Fruit fly (Drosophila melanogaster) whole organism, larva: ENCODE results near the gene Hmt4-20.

Source experiments
- noc ChIP-seq: fragments of 200-800 bp; sonication (Bioruptor generic); optimal IDR thresholded peaks from 3 replicates; lab custom pipeline; 2019; ENCODE audit warnings: missing biosample characterization, mild to moderate bottlenecking, missing genetic modification characterization, moderate library complexity

The Hmt4-20 gene

DNA sequence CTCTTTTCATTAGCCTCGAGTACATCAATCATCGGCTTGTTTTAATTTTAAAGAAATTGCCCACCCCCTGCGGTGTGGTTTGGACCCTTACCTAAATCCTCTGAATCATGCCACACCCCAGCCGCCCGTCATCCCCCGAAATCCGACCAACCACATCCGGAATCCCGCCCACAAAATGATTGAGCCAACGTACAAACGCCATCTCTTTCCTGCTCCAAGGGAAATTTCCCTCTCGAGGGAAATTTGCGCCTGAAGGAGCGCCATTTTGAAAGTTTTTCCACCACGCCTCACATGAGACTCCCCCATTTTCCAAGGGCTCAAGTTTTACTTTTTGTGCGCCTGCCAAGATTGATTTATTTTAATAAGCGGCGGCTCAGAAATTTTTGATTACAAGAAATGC, 45.8 kb downstream of the Hmt4-20 start:
- TF ChIP-seq noc = no peak

DNA sequence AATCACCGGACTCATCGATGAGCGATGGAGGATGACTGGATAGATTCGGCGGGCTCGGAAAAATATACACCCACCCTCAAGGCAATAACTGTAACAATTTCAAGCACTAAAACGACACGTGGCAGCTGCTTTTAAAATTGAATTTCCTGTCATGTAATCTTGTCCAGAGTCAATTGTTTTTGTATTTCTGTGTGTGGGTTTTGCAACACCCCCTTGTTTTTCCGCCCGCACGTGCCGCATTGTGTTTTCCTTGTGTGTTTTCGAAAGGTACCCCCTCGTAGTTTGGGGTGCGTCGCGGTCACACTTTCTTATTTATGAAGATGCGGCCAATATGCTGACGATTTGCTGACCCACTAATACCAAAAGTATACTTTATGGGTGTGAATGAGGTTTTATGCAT, 53.8 kb downstream of the Hmt4-20 start:
- no peak for TF ChIP-seq noc

DNA sequence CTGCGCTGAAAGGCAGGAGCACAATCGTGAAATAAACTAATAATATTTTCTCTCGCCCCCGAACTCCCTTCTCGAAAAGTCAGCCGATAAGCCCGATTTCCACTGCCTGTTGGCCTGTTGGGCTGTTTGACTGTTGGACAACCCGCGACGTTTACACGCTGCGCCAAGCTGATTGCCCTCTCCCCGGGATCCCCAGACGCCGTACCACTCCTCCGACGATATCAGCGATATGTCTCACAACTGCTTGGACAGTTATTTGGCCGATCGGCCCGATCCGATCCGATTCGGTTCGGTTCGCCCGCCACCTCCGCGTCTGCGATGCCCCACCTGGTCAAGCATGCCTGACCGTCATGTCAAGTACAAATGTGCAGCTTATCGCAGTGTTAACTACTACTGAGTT, 56.1 kb downstream of the Hmt4-20 start:
- TF ChIP-seq noc = no peak
